Worm (Caenorhabditis elegans): Measurements from ENCODE around the gene rml-3.
A peak's percentile ranks its signal among the peaks of the same experiment; 100 is the strongest.

The rml-3 gene

DNA sequence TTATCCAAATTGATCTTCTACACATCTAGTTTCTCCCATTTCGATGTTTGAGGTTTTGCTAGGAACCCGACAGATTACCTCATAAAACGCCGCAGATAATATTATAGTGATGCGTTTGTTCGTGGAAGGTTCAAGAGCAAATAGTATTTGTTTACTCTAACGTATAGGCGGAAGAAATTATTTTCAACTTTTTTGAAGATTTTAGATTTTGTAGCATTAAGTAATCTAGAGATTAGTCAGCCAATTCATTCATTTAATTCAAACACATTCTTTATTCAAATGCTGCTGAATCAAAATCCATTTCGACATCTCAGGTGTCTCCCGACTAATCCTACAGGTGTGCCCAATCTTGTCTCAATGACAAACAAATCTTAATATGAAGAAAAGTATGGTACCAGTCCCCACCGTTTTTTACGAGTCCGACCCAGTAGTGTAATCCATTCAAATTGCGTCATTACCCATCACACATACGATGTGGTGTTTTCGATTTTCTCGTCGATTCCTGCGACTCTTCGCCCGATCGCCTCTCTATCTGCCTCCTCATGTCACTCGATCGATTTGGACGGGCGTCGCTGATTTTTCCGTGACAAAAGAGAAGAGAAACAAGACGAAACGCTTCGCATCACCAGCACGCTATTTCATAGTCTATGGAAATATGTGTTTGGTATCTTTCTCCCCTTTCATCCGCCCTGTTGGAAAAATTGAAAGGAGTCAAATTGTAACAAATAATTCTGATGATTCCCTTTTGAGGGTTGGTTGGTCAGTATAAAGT lies 15.2 kb upstream of the rml-3 start:
- TF ChIP-seq zag-1 (tag; optimal IDR thresholded peaks at IDR 0.05) (no peak), lsy-12 (tag; optimal IDR thresholded peaks at IDR 0.05) (no peak), fkh-10 (GFP tag; optimal IDR thresholded peaks at IDR 0.05) (no peak), snpc-4 (tag; optimal IDR thresholded peaks at IDR 0.05) (no peak), ama-1 (optimal IDR thresholded peaks at IDR 0.05) (peak; percentile 99), nhr-25 (tag; optimal IDR thresholded peaks at IDR 0.05) (peak; percentile 81), nhr-43 (tag; optimal IDR thresholded peaks at IDR 0.05; ENCODE audit: poor library complexity, severe bottlenecking) (peak; percentile 84), nhr-77 (tag; optimal IDR thresholded peaks at IDR 0.05) (peak; percentile 30), hmg-11 (tag; optimal IDR thresholded peaks at IDR 0.05) (peak; percentile 8), ceh-82 (tag; optimal IDR thresholded peaks at IDR 0.05) (no peak), tbx-2 (tag; optimal IDR thresholded peaks at IDR 0.05) (peak; percentile 37), elt-2 (tag; optimal IDR thresholded peaks at IDR 0.05) (peak; percentile 51), egl-5 (tag; optimal IDR thresholded peaks at IDR 0.05) (peak; percentile 79), ceh-28 (tag; optimal IDR thresholded peaks at IDR 0.05) (peak; percentile 71), nhr-76 (tag; optimal IDR thresholded peaks at IDR 0.05) (no peak), elt-3 (tag; optimal IDR thresholded peaks at IDR 0.05) (peak in 1 of 3 experiments; percentile 47), nhr-11 (tag; optimal IDR thresholded peaks at IDR 0.05) (no peak), mdl-1 (tag; optimal IDR thresholded peaks at IDR 0.05) (peak; percentile 30), aly-2 (tag; optimal IDR thresholded peaks at IDR 0.05) (peak; percentile 35), ZK546.5 (tag; optimal IDR thresholded peaks at IDR 0.05) (no peak), unc-62 (GFP tag; optimal IDR thresholded peaks at IDR 0.05) (peak; percentile 70), nfya-1 (tag; optimal IDR thresholded peaks at IDR 0.05; ENCODE audit: insufficient read depth) (peak; percentile 36), jun-1 (tag; optimal IDR thresholded peaks at IDR 0.05) (peak; percentile 79), pqm-1 (tag; optimal IDR thresholded peaks at IDR 0.05) (peak; percentile 51), nhr-23 (tag; optimal IDR thresholded peaks at IDR 0.05) (peak; percentile 28), pha-4 (tag; optimal IDR thresholded peaks at IDR 0.05) (peak; percentile 63)

DNA sequence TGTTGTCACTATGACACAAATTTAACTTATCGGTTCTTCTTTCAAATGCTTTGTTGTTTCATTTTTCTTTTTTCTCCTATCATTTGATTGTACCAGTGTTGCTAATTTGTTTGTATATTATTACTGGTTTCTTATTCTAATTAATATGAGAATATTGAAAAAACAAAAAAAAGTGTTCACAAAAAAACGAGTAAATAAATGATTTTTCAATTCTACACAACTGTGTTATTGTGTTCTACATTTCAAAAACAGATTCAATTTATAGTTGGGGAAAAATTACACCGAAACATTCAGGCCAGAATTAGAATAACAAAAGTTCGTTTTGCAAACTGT lies 14.7 kb upstream of the rml-3 start:
- no peak for TF ChIP-seq jun-1 (tag; optimal IDR thresholded peaks at IDR 0.05)
- TF ChIP-seq pha-4 (tag; optimal IDR thresholded peaks at IDR 0.05) = peak; percentile 68
- no peak for TF ChIP-seq nhr-43 (tag; optimal IDR thresholded peaks at IDR 0.05; ENCODE audit: poor library complexity, severe bottlenecking)
- no peak for TF ChIP-seq pqm-1 (tag; optimal IDR thresholded peaks at IDR 0.05)
- TF ChIP-seq fos-1 (tag; optimal IDR thresholded peaks at IDR 0.05) = peak; percentile 50

DNA sequence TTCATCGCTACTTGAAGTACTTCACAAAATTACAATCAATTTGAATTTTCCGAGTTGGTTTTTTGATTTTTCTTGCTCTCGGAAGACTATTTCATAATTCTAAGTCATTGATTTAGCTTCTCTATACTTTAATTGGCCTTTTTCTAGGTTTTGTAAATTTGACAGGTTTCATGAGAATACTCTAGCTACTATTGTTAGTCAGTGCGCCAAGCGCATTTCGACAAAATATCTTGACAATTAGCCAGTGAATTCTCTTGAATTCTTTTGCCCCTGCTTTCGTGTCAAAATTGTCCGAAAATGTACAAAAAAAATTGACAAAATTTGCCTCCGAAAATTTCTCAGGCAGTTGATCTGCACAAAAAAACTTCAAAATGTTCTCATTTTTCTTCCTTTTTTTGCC lies 14.3 kb upstream of the rml-3 start:
- TF ChIP-seq ama-1 (optimal IDR thresholded peaks at IDR 0.05) = peak; percentile 85
- TF ChIP-seq nhr-67 (tag; optimal IDR thresholded peaks at IDR 0.05) = no peak
- peak; percentile 39 for TF ChIP-seq nhr-43 (tag; optimal IDR thresholded peaks at IDR 0.05; ENCODE audit: poor library complexity, severe bottlenecking)
- TF ChIP-seq elt-3 (tag; optimal IDR thresholded peaks at IDR 0.05) = no peak

DNA sequence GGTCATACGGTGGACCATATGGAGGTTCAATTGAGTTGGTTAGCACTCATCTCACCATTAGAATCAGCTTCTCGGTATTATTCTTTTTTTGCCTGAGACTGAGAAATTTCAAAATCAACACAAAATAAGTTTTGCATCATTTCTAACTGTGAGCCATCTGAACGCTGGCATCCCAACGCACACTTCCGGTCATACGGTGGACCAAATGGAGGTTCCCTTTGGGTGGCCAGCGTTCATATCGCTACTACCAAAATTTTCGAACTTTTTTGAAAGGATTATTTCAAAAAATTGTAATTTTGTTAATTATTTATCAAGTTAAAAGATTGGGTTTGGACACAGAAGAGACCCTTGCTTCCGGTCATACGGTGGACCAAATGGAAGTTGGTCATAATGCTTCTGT lies 13.9 kb upstream of the rml-3 start:
- TF ChIP-seq ama-1 (optimal IDR thresholded peaks at IDR 0.05) = peak; percentile 91
- TF ChIP-seq nhr-43 (tag; optimal IDR thresholded peaks at IDR 0.05; ENCODE audit: poor library complexity, severe bottlenecking) = no peak
- no peak for TF ChIP-seq mml-1 (tag; optimal IDR thresholded peaks at IDR 0.05)
- TF ChIP-seq elt-3 (tag; optimal IDR thresholded peaks at IDR 0.05) = no peak
- no peak for TF ChIP-seq ceh-82 (tag; optimal IDR thresholded peaks at IDR 0.05)
- TF ChIP-seq ceh-28 (tag; optimal IDR thresholded peaks at IDR 0.05) = no peak

DNA sequence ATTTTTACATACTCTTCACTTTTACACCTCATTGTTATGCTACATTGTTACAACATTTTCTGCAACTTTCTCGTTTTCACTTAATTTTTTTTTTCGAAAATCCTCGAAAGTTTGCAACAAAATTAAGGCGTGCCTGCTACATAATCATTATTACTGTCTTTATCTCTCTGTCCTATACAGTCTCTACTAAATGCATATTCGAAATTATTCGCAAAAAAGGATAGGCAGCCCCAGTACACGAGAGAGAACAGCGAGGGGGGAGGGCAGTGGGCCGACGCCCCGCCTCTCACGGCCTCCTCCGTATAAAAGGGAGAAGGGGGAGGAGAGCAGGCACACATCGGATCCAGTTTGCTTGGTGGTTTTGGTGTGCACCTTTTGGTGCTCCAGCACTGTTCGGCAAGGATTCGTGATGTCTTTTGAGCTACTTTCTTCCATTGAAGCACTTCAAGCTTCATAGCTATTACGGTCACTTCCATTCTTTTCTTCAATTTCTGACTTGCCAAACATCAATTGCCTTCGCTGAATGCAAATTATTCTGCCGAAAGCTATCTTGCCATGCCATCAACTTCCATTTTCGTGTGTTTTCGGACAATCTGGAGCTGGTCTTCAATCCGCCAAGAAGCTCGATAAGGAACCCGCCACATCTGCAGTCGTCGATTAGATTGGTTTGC lies 13.2 kb upstream of the rml-3 start:
- no peak for TF ChIP-seq nhr-28 (tag; optimal IDR thresholded peaks at IDR 0.05)
- peak; percentile 10 for TF ChIP-seq nhr-23 (tag; optimal IDR thresholded peaks at IDR 0.05)
- TF ChIP-seq egl-5 (tag; optimal IDR thresholded peaks at IDR 0.05) = no peak
- peak; percentile 35 for TF ChIP-seq pqm-1 (tag; optimal IDR thresholded peaks at IDR 0.05)
- TF ChIP-seq nhr-11 (tag; optimal IDR thresholded peaks at IDR 0.05) = no peak
- peak; percentile 6 for TF ChIP-seq jun-1 (tag; optimal IDR thresholded peaks at IDR 0.05)
- peak in 1 of 3 experiments; percentile 32 for TF ChIP-seq elt-3 (tag; optimal IDR thresholded peaks at IDR 0.05)
- no peak for TF ChIP-seq nhr-76 (tag; optimal IDR thresholded peaks at IDR 0.05)
- TF ChIP-seq mml-1 (tag; optimal IDR thresholded peaks at IDR 0.05) = no peak
- TF ChIP-seq elt-2 (tag; optimal IDR thresholded peaks at IDR 0.05) = peak; percentile 47
- peak; percentile 52 for TF ChIP-seq hmg-11 (tag; optimal IDR thresholded peaks at IDR 0.05)
- TF ChIP-seq nhr-43 (tag; optimal IDR thresholded peaks at IDR 0.05; ENCODE audit: poor library complexity, severe bottlenecking) = peak; percentile 9
- TF ChIP-seq fos-1 (tag; optimal IDR thresholded peaks at IDR 0.05) = no peak
- peak; percentile 82 for TF ChIP-seq lsy-12 (tag; optimal IDR thresholded peaks at IDR 0.05)
- TF ChIP-seq tbx-2 (tag; optimal IDR thresholded peaks at IDR 0.05) = peak; percentile 16
- TF ChIP-seq lin-39 (tag; optimal IDR thresholded peaks at IDR 0.05) = peak; percentile 28
- peak; percentile 99 for TF ChIP-seq ama-1 (optimal IDR thresholded peaks at IDR 0.05)
- TF ChIP-seq nhr-77 (tag; optimal IDR thresholded peaks at IDR 0.05) = no peak
- peak; percentile 22 for TF ChIP-seq R02D3.7 (tag; optimal IDR thresholded peaks at IDR 0.05)
- TF ChIP-seq nhr-237 (tag; optimal IDR thresholded peaks at IDR 0.05) = no peak
- TF ChIP-seq eor-1 (tag; optimal IDR thresholded peaks at IDR 0.05) = no peak
- no peak for TF ChIP-seq fkh-10 (GFP tag; optimal IDR thresholded peaks at IDR 0.05)
- no peak for TF ChIP-seq nhr-67 (tag; optimal IDR thresholded peaks at IDR 0.05)
- no peak for TF ChIP-seq ceh-9 (tag; optimal IDR thresholded peaks at IDR 0.05)
- peak; percentile 44 for TF ChIP-seq nfya-1 (tag; optimal IDR thresholded peaks at IDR 0.05; ENCODE audit: insufficient read depth)

All from whole organism, L3 larva.